Worm (Caenorhabditis elegans) whole organism, L3 larva: ENCODE results near the gene exos-4.1.

Experiments
- R02D3.7 ChIP-seq: fragments of 150-350 bp; optimal IDR thresholded peaks from 2 replicates; lab custom pipeline; 2014; ENCODE audit warnings: missing biosample characterization, missing genetic modification characterization
- ZK546.5 ChIP-seq: sonication (generic microtip); optimal IDR thresholded peaks from 2 replicates; lab custom pipeline; 2017; ENCODE audit warnings: missing biosample characterization, missing genetic modification characterization
- ama-1 ChIP-seq: fragments of 150-350 bp; optimal IDR thresholded peaks from 2 replicates; lab custom pipeline; 2018
- ceh-28 ChIP-seq: fragments of 150-350 bp; optimal IDR thresholded peaks from 2 replicates; lab custom pipeline; 2014; ENCODE audit warnings: missing biosample characterization, missing genetic modification reagents, missing genetic modification characterization
- ceh-9 ChIP-seq: sonication (generic microtip); optimal IDR thresholded peaks from 2 replicates; lab custom pipeline; 2018; ENCODE audit warnings: missing biosample characterization, missing genetic modification characterization
- daf-12 ChIP-seq: fragments of 150-350 bp; optimal IDR thresholded peaks from 2 replicates; lab custom pipeline; 2014; ENCODE audit warnings: missing biosample characterization, missing genetic modification reagents, missing genetic modification characterization
- egl-5 ChIP-seq: fragments of 150-350 bp; optimal IDR thresholded peaks from 2 replicates; lab custom pipeline; 2017; ENCODE audit warnings: missing biosample characterization, missing genetic modification reagents, missing genetic modification characterization, inconsistent platforms
- elt-1 ChIP-seq: fragments of 150-350 bp; optimal IDR thresholded peaks from 2 replicates; lab custom pipeline; 2014; ENCODE audit warnings: missing biosample characterization, missing genetic modification characterization
- elt-2 ChIP-seq: sonication (generic microtip); optimal IDR thresholded peaks from 2 replicates; lab custom pipeline; 2016; ENCODE audit warnings: missing genetic modification reagents, mild to moderate bottlenecking, missing genetic modification characterization, missing compliant biosample characterization
- elt-3 ChIP-seq, 3 experiments: fragments of 150-350 bp in 1 of 3; sonication (generic microtip) in 2 of 3; optimal IDR thresholded peaks; 2 replicates in 2 of 3; 4 replicates in 1 of 3; lab custom pipeline; 2014 to 2017; ENCODE audit warnings: missing biosample characterization in 3 of 3, missing genetic modification characterization in 3 of 3
- eor-1 ChIP-seq, 2 experiments: fragments of 150-350 bp; optimal IDR thresholded peaks; 2 replicates each; lab custom pipeline; 2014 to 2018; ENCODE audit warnings: missing biosample characterization in 2 of 2, missing genetic modification characterization in 2 of 2
- fkh-2 ChIP-seq: fragments of 150-350 bp; optimal IDR thresholded peaks from 2 replicates; lab custom pipeline; 2014; ENCODE audit warnings: missing biosample characterization, missing genetic modification reagents, missing genetic modification characterization
- fos-1 ChIP-seq: fragments of 150-350 bp; optimal IDR thresholded peaks from 2 replicates; lab custom pipeline; 2014; ENCODE audit warnings: missing biosample characterization, missing genetic modification characterization
- hmg-11 ChIP-seq: sonication (generic microtip); optimal IDR thresholded peaks from 2 replicates; lab custom pipeline; 2016; ENCODE audit warnings: missing genetic modification characterization, missing compliant biosample characterization
- jun-1 ChIP-seq: fragments of 150-350 bp; optimal IDR thresholded peaks from 2 replicates; lab custom pipeline; 2014; ENCODE audit warnings: missing biosample characterization, missing genetic modification reagents, missing genetic modification characterization
- lin-15B ChIP-seq: fragments of 150-350 bp; optimal IDR thresholded peaks from 2 replicates; lab custom pipeline; 2014; ENCODE audit warnings: missing biosample characterization, missing genetic modification characterization
- lin-39 ChIP-seq: fragments of 150-350 bp; optimal IDR thresholded peaks from 2 replicates; lab custom pipeline; 2018; ENCODE audit warnings: missing biosample characterization, missing genetic modification reagents, missing genetic modification characterization
- lsy-12 ChIP-seq: sonication (generic microtip); optimal IDR thresholded peaks from 2 replicates; lab custom pipeline; 2016; ENCODE audit warnings: mild to moderate bottlenecking, missing genetic modification characterization, missing compliant biosample characterization
- mdl-1 ChIP-seq: fragments of 150-350 bp; optimal IDR thresholded peaks from 2 replicates; lab custom pipeline; 2014; ENCODE audit warnings: missing biosample characterization, missing genetic modification characterization
- mml-1 ChIP-seq: fragments of 150-350 bp; sonication (generic microtip); optimal IDR thresholded peaks from 3 replicates; lab custom pipeline; 2014; ENCODE audit warnings: missing biosample characterization, missing genetic modification characterization
- nfya-1 ChIP-seq: sonication (generic microtip); optimal IDR thresholded peaks from 2 replicates; lab custom pipeline; 2017; ENCODE audit warnings: missing genetic modification characterization, mild to moderate bottlenecking, missing compliant biosample characterization, antibody characterized with exemption, moderate library complexity; ENCODE audit not compliant: insufficient read depth
- nhr-11 ChIP-seq: fragments of 150-350 bp; optimal IDR thresholded peaks from 2 replicates; lab custom pipeline; 2014; ENCODE audit warnings: missing biosample characterization, missing genetic modification characterization
- nhr-12 ChIP-seq: fragments of 150-350 bp; optimal IDR thresholded peaks from 2 replicates; lab custom pipeline; 2014; ENCODE audit warnings: missing biosample characterization, missing genetic modification characterization
- nhr-23 ChIP-seq: fragments of 150-350 bp; optimal IDR thresholded peaks from 2 replicates; lab custom pipeline; 2014; ENCODE audit warnings: missing biosample characterization, missing genetic modification reagents, missing genetic modification characterization
- nhr-237 ChIP-seq: fragments of 150-350 bp; optimal IDR thresholded peaks from 2 replicates; lab custom pipeline; 2014; ENCODE audit warnings: missing biosample characterization, missing genetic modification characterization
- nhr-25 ChIP-seq: sonication (generic microtip); optimal IDR thresholded peaks from 2 replicates; lab custom pipeline; 2017; ENCODE audit warnings: missing biosample characterization, missing genetic modification characterization
- nhr-28 ChIP-seq: fragments of 150-350 bp; optimal IDR thresholded peaks from 2 replicates; lab custom pipeline; 2014; ENCODE audit warnings: missing biosample characterization, missing genetic modification characterization
- nhr-76 ChIP-seq: fragments of 150-350 bp; sonication (generic microtip); optimal IDR thresholded peaks from 5 replicates; lab custom pipeline; 2014; ENCODE audit warnings: missing biosample characterization, missing genetic modification characterization
- nhr-77 ChIP-seq: fragments of 150-350 bp; optimal IDR thresholded peaks from 2 replicates; lab custom pipeline; 2014; ENCODE audit warnings: missing biosample characterization, missing genetic modification characterization
- sea-2 ChIP-seq: fragments of 150-350 bp; sonication (generic microtip); optimal IDR thresholded peaks from 4 replicates; lab custom pipeline; 2014; ENCODE audit warnings: missing biosample characterization, missing genetic modification reagents, missing genetic modification characterization
- skn-1 ChIP-seq: fragments of 150-350 bp; optimal IDR thresholded peaks from 2 replicates; lab custom pipeline; 2014; ENCODE audit warnings: missing biosample characterization, missing genetic modification characterization
- snpc-4 ChIP-seq: fragments of 150-350 bp; optimal IDR thresholded peaks from 2 replicates; lab custom pipeline; 2014; ENCODE audit warnings: missing biosample characterization, missing genetic modification characterization
- tbx-2 ChIP-seq: sonication (generic microtip); optimal IDR thresholded peaks from 2 replicates; lab custom pipeline; 2016; ENCODE audit warnings: mild to moderate bottlenecking, missing genetic modification characterization, missing compliant biosample characterization
- unc-39 ChIP-seq: sonication (generic microtip); optimal IDR thresholded peaks from 4 replicates; lab custom pipeline; 2017; ENCODE audit warnings: missing biosample characterization, missing genetic modification characterization
- zag-1 ChIP-seq: fragments of 150-350 bp; optimal IDR thresholded peaks from 2 replicates; lab custom pipeline; 2014; ENCODE audit warnings: missing biosample characterization, missing genetic modification characterization
- ztf-11 ChIP-seq: fragments of 150-350 bp; optimal IDR thresholded peaks from 2 replicates; lab custom pipeline; 2014; ENCODE audit warnings: missing biosample characterization, missing genetic modification characterization

Gene exos-4.1

DNA sequence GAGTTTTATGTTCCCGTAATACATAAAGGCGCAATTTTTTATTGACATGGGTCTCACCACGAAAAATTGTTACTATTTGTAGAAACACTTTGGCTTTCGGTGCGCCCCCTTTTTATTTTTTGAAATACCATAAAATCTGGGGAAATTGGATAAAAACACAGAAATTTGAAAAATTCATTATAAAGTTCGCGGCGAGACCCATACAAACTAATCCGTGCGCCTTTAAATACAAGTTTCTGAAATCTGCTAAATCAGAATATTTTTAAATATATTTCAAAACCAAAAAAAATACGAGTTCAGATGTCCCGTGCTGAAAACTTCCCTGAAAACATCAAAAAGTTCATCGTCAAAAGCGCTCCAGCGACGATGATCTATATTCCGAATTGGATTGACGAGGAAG lies 8.6 kb downstream of the exos-4.1 start, which contains the start of gene B0564.2:
Gene B0564.2, plus strand, starts transcription at position 301 of the 400 bp plus-strand sequence.
- TF ChIP-seq mml-1 = no peak
- TF ChIP-seq elt-1 (tag; lab: Kevin White, UChicago) = no peak
- TF ChIP-seq mdl-1 (tag; lab: Kevin White, UChicago) = no peak
- TF ChIP-seq jun-1 = no peak
- TF ChIP-seq fkh-2 (tag; lab: Kevin White, UChicago) = no peak
- no peak for TF ChIP-seq elt-3 (tag; optimal IDR thresholded peaks at IDR 0.05; lab: Kevin White, UChicago)
- TF ChIP-seq ama-1 (lab: Kevin White, UChicago) = no peak
- TF ChIP-seq nhr-237 = no peak
- no peak for TF ChIP-seq zag-1 (tag; lab: Kevin White, UChicago)
- no peak for TF ChIP-seq ZK546.5
- no peak for TF ChIP-seq lin-39
- no peak for TF ChIP-seq nfya-1
- TF ChIP-seq snpc-4 = no peak
- no peak for TF ChIP-seq fos-1 (tag; lab: Kevin White, UChicago)
- TF ChIP-seq nhr-76 (tag; lab: Kevin White, UChicago) = no peak
- TF ChIP-seq nhr-12 (tag; lab: Kevin White, UChicago) = no peak
- TF ChIP-seq ceh-9 (tag; lab: Kevin White, UChicago) = no peak
- TF ChIP-seq elt-2 (tag; lab: Kevin White, UChicago) = no peak
- TF ChIP-seq nhr-28 (tag; lab: Kevin White, UChicago) = no peak

DNA sequence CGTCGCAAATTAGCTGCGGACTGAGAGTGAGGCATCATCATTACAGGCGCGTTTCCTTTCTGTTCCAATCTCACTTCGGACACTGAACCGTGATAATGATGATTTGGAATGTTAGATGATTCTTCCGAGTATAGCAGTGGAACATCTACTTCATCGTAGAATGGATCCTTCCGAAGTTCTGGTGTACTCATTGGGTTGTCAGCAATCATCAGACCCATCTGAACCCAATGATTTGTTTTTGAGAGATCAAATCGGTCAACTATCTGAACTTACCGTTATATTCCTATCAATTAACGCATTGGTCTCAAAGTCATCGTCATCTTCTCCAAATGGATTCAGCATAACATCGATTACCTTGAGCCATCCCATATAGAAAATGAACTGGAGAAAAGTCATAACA lies 9.6 kb downstream of the exos-4.1 start:
- TF ChIP-seq daf-12 (tag; lab: Kevin White, UChicago) (no peak), lin-15B (tag; lab: Kevin White, UChicago) (no peak), ceh-28 (tag; lab: Kevin White, UChicago) (no peak), eor-1 (tag; optimal IDR thresholded peaks at IDR 0.05; lab: Kevin White, UChicago) (no peak), snpc-4 (no peak), nhr-77 (tag; lab: Kevin White, UChicago) (no peak), elt-2 (tag; lab: Kevin White, UChicago) (no peak), hmg-11 (tag; lab: Kevin White, UChicago) (no peak)

DNA sequence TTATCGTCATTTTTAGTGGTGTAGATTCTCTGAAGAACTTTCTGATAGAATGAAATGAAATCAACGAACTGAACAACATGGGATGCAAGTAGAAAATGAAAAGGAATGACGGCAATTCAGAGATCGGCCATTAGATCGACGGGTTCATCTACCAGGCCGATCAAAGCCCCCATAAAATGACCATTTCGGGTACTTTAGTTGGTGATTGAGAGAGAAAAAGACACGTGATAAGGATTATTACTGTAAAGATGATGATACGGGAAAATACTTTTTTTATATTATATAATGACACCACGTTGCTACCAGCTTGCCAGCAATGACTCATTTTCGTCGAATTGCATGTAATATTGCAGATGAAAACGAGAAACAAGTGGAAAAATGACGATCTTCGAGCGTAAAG lies 11.0 kb downstream of the exos-4.1 start, which contains the start of gene best-1:
Gene best-1, minus strand, starts transcription at position 29 of the 400 bp plus-strand sequence.
- no peak for TF ChIP-seq skn-1 (tag; lab: Kevin White, UChicago)
- no peak for TF ChIP-seq elt-2 (tag; lab: Kevin White, UChicago)
- TF ChIP-seq elt-1 (tag; lab: Kevin White, UChicago) = no peak
- peak; percentile 57 for TF ChIP-seq egl-5 (tag; lab: Kevin White, UChicago)
- TF ChIP-seq mdl-1 (tag; lab: Kevin White, UChicago) = peak; percentile 14
- TF ChIP-seq daf-12 (tag; lab: Kevin White, UChicago) = no peak
- TF ChIP-seq ama-1 (lab: Kevin White, UChicago) = no peak
- TF ChIP-seq nhr-23 (tag; lab: Kevin White, UChicago) = peak; percentile 1
- TF ChIP-seq, all 47 proteins: peak for 3

DNA sequence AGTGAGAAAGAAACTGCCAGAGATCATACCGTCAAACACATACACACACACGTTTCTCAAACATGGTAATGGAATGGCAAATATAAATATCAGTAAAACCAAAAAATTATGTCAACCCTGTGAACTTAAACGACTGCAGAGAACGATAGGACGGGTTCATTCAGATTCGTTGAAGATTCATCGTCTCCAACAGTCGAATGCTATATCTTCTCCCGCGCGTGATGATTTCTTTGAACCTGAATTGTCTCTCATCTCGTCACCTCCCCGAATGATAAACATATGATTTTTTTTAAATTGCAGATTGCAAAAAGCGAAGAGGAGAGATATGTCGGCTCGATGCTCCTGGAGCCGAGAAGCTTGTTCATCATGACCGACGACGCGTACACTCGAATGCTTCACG lies 12.1 kb downstream of the exos-4.1 start:
- TF ChIP-seq nhr-23 (tag; lab: Kevin White, UChicago) = no peak
- TF ChIP-seq ztf-11 (tag; lab: Kevin White, UChicago) = no peak
- TF ChIP-seq nhr-77 (tag; lab: Kevin White, UChicago) = no peak
- peak; percentile 6 for TF ChIP-seq nhr-25 (tag; lab: Kevin White, UChicago)

DNA sequence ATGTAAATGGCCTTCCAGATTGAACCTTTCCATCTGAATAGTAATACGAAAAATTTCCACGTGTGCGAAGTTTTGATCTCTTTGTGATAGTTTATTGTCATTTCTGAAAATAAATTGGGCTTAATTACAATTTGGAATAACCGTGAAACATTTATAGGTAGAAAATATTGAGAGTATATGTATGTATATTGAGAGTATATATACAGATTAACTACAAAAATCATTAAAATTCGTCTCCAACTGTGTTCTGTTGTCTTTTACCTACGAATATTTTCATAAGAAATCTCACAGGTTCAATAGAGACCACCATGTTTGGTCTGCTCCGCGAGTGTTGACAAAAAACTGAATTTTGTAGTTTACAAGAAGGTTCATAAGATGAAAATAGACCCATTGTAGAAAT lies 14.2 kb downstream of the exos-4.1 start, which contains the start of gene best-2:
Gene best-2, minus strand, starts transcription at position 101 of the 400 bp plus-strand sequence.
- no peak for TF ChIP-seq skn-1 (tag; lab: Kevin White, UChicago)
- no peak for TF ChIP-seq ceh-28 (tag; lab: Kevin White, UChicago)
- no peak for TF ChIP-seq unc-39 (tag; lab: Kevin White, UChicago)
- TF ChIP-seq lsy-12 (tag; lab: Kevin White, UChicago) = no peak
- TF ChIP-seq ama-1 (lab: Kevin White, UChicago) = no peak
- TF ChIP-seq elt-1 (tag; lab: Kevin White, UChicago) = no peak

DNA sequence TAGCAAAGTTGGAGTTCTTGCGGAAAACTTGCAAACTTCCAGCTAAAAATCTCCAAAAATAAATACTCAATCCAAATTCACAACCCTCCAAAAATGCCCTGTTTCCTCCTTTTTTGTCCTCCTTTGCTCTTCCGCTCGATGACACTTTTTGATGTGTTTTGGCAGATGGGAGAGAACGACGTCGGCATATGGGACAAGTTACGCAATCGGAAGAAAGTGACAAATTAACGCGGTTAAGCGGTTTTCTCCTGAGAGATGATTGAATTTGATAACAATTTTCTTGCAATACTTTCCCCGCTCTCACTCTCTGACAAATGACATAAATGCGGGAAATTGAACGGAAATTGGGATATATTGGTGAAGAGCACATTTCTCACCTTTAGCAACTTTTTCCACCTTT lies 17.9 kb downstream of the exos-4.1 start:
- TF ChIP-seq lin-39 (no peak), nhr-11 (no peak), nhr-77 (tag; lab: Kevin White, UChicago) (no peak), sea-2 (no peak), R02D3.7 (tag; lab: Kevin White, UChicago) (no peak), eor-1 (tag; optimal IDR thresholded peaks at IDR 0.05; lab: Kevin White, UChicago) (no peak), nhr-76 (tag; lab: Kevin White, UChicago) (no peak), tbx-2 (tag; lab: Kevin White, UChicago) (no peak), nhr-12 (tag; lab: Kevin White, UChicago) (no peak)
- TF ChIP-seq, all 47 proteins: peak for 0
